Fruit fly (Drosophila melanogaster) whole organism, embryonic: ENCODE data around the gene JIL-1.

Experiments used
- CG10979 ChIP-seq: fragments of 200-800 bp; sonication (Bioruptor generic); optimal IDR thresholded peaks from 2 replicates; lab custom pipeline; 2018; ENCODE audit warnings: missing biosample characterization, mild to moderate bottlenecking, missing genetic modification characterization, moderate library complexity
- CG13287 ChIP-seq: fragments of 200-800 bp; sonication (Bioruptor generic); IDR thresholded peaks from 2 replicates; pipeline ENCODE4 v1.3.6; 2022; ENCODE audit warnings: missing biosample characterization, missing genetic modification characterization; ENCODE audit not compliant: partially characterized antibody
- CG14710 ChIP-seq: fragments of 200-800 bp; sonication (Bioruptor generic); optimal IDR thresholded peaks from 3 replicates; lab custom pipeline; 2019; ENCODE audit warnings: missing biosample characterization, mild to moderate bottlenecking, missing genetic modification characterization, moderate library complexity
- CG1529 ChIP-seq: fragments of 200-800 bp; sonication (Bioruptor generic); optimal IDR thresholded peaks from 3 replicates; lab custom pipeline; 2018; ENCODE audit warnings: missing biosample characterization, missing genetic modification characterization
- CG15601 ChIP-seq: fragments of 200-800 bp; sonication (Bioruptor generic); optimal IDR thresholded peaks from 3 replicates; lab custom pipeline; 2019; ENCODE audit warnings: missing biosample characterization, mild to moderate bottlenecking, missing genetic modification characterization, moderate library complexity
- CG17361 ChIP-seq: fragments of 200-800 bp; sonication (Bioruptor generic); IDR thresholded peaks from 3 replicates; pipeline ENCODE4 v1.3.6; 2022; ENCODE audit warnings: missing biosample characterization, missing genetic modification characterization
- CG18764 ChIP-seq: fragments of 200-800 bp; sonication (Bioruptor generic); optimal IDR thresholded peaks from 3 replicates; lab custom pipeline; 2016; ENCODE audit warnings: missing biosample characterization, missing genetic modification characterization
- CG2120 ChIP-seq: fragments of 200-800 bp; sonication (Bioruptor generic); optimal IDR thresholded peaks from 3 replicates; lab custom pipeline; 2016; ENCODE audit warnings: missing biosample characterization, missing genetic modification characterization
- CG2129 ChIP-seq: fragments of 200-800 bp; sonication (Bioruptor generic); IDR thresholded peaks from 2 replicates; pipeline ENCODE4 v1.3.6; 2022; ENCODE audit warnings: missing biosample characterization, missing genetic modification characterization; ENCODE audit not compliant: partially characterized antibody
- CG2678 ChIP-seq: fragments of 200-800 bp; sonication (Bioruptor generic); optimal IDR thresholded peaks from 3 replicates; lab custom pipeline; 2019; ENCODE audit warnings: missing biosample characterization, mild to moderate bottlenecking, missing genetic modification characterization, moderate library complexity
- CG31441 ChIP-seq: fragments of 200-800 bp; sonication (Bioruptor generic); IDR thresholded peaks from 2 replicates; pipeline ENCODE4 v1.3.6; 2022; ENCODE audit warnings: missing biosample characterization, missing genetic modification characterization
- CG3163 ChIP-seq: fragments of 200-800 bp; sonication (Bioruptor generic); optimal IDR thresholded peaks from 3 replicates; lab custom pipeline; 2016; ENCODE audit warnings: missing biosample characterization, missing genetic modification characterization
- CG33213 ChIP-seq: fragments of 200-800 bp; sonication (Bioruptor generic); optimal IDR thresholded peaks from 3 replicates; lab custom pipeline; 2016; ENCODE audit warnings: missing biosample characterization, missing genetic modification characterization
- CG34224 ChIP-seq: fragments of 200-800 bp; sonication (Bioruptor generic); IDR thresholded peaks from 3 replicates; pipeline ENCODE4 v1.3.6; 2022; ENCODE audit warnings: missing biosample characterization, missing genetic modification characterization; ENCODE audit not compliant: partially characterized antibody
- CG4282 ChIP-seq: fragments of 200-800 bp; sonication (Bioruptor generic); optimal IDR thresholded peaks from 2 replicates; lab custom pipeline; 2016; ENCODE audit warnings: missing biosample characterization, missing genetic modification characterization
- CG4328 ChIP-seq: fragments of 200-800 bp; sonication (Bioruptor generic); optimal IDR thresholded peaks from 3 replicates; lab custom pipeline; 2017; ENCODE audit warnings: missing biosample characterization, missing genetic modification reagents, missing genetic modification characterization
- CG6175 ChIP-seq: fragments of 200-800 bp; sonication (Bioruptor generic); IDR thresholded peaks from 3 replicates; pipeline ENCODE4 v1.3.6; 2022; ENCODE audit warnings: missing biosample characterization, missing genetic modification characterization
- CG6791 ChIP-seq: fragments of 200-800 bp; sonication (Bioruptor generic); IDR thresholded peaks from 3 replicates; pipeline ENCODE4 v1.3.6; 2022; ENCODE audit warnings: missing biosample characterization, missing genetic modification characterization; ENCODE audit not compliant: partially characterized antibody
- CG8765 ChIP-seq: fragments of 200-800 bp; sonication (Bioruptor generic); IDR thresholded peaks from 2 replicates; pipeline ENCODE4 v1.3.6; 2022; ENCODE audit warnings: missing biosample characterization, missing genetic modification characterization
- CG9817 ChIP-seq: fragments of 200-800 bp; sonication (Bioruptor generic); optimal IDR thresholded peaks from 2 replicates; lab custom pipeline; 2018; ENCODE audit warnings: missing biosample characterization, mild to moderate bottlenecking, missing genetic modification characterization, moderate library complexity
- CHES-1-like ChIP-seq: fragments of 200-800 bp; sonication (Bioruptor generic); optimal IDR thresholded peaks from 2 replicates; lab custom pipeline; 2016; ENCODE audit warnings: missing biosample characterization, missing genetic modification characterization
- Dek ChIP-seq: fragments of 200-800 bp; sonication (Bioruptor generic); optimal IDR thresholded peaks from 3 replicates; lab custom pipeline; 2019; ENCODE audit warnings: missing biosample characterization, mild to moderate bottlenecking, missing genetic modification characterization, moderate library complexity
- Dref ChIP-seq: fragments of 200-800 bp; sonication (Bioruptor generic); IDR thresholded peaks from 2 replicates; pipeline ENCODE4 v1.3.6; 2022; ENCODE audit warnings: missing biosample characterization, missing genetic modification characterization
- Eip74EF ChIP-seq, 2 experiments: fragments of 200-800 bp in 1 of 2; fragments of >200 bp in 1 of 2; sonication (Bioruptor generic) in 1 of 2; optimal IDR thresholded peaks; 2 replicates each; lab custom pipeline; 2017 to 2019; ENCODE audit warnings: missing biosample characterization in 2 of 2, missing genetic modification characterization in 2 of 2, mild to moderate bottlenecking in 1 of 2, moderate library complexity in 1 of 2
- Kr ChIP-seq: fragments of 200-800 bp; sonication (Bioruptor generic); optimal IDR thresholded peaks from 2 replicates; lab custom pipeline; 2017; ENCODE audit warnings: missing biosample characterization, mild to moderate bottlenecking, missing genetic modification characterization
- Nf-YC ChIP-seq: fragments of 200-800 bp; optimal IDR thresholded peaks from 3 replicates; lab custom pipeline; 2019; ENCODE audit warnings: missing biosample characterization, mild to moderate bottlenecking, missing genetic modification characterization, moderate library complexity
- Scr ChIP-seq: fragments of 200-800 bp; sonication (Bioruptor generic); IDR thresholded peaks from 2 replicates; pipeline ENCODE4 v1.3.6; 2022; ENCODE audit warnings: missing biosample characterization, missing genetic modification characterization; ENCODE audit not compliant: partially characterized antibody
- TFAM ChIP-seq: fragments of 200-800 bp; sonication (Bioruptor generic); optimal IDR thresholded peaks from 2 replicates; lab custom pipeline; 2017; ENCODE audit warnings: missing biosample characterization, missing genetic modification characterization, inconsistent platforms
- bbx ChIP-seq: fragments of 200-800 bp; sonication (Bioruptor generic); IDR thresholded peaks from 2 replicates; pipeline ENCODE4 v1.3.6; 2022; ENCODE audit warnings: missing biosample characterization, missing genetic modification characterization; ENCODE audit not compliant: partially characterized antibody
- bcd ChIP-seq: fragments of 200-800 bp; sonication (Bioruptor generic); optimal IDR thresholded peaks from 2 replicates; lab custom pipeline; 2017; ENCODE audit warnings: missing biosample characterization, mild to moderate bottlenecking, missing genetic modification characterization
- bigmax ChIP-seq: fragments of 200-800 bp; sonication (Bioruptor generic); optimal IDR thresholded peaks from 2 replicates; lab custom pipeline; 2018; ENCODE audit warnings: missing biosample characterization, mild to moderate bottlenecking, missing genetic modification characterization
- fd96Cb ChIP-seq: fragments of 200-800 bp; sonication (Bioruptor generic); optimal IDR thresholded peaks from 2 replicates; lab custom pipeline; 2018; ENCODE audit warnings: missing biosample characterization, mild to moderate bottlenecking, missing genetic modification characterization, moderate library complexity
- gsb-n ChIP-seq: fragments of 200-800 bp; sonication (Bioruptor generic); optimal IDR thresholded peaks from 3 replicates; lab custom pipeline; 2018; ENCODE audit warnings: missing biosample characterization, mild to moderate bottlenecking, missing genetic modification characterization
- ind ChIP-seq: fragments of 200-800 bp; sonication (Bioruptor generic); optimal IDR thresholded peaks from 3 replicates; lab custom pipeline; 2016; ENCODE audit warnings: missing biosample characterization, missing genetic modification characterization
- insv ChIP-seq, 2 experiments: fragments of 200-800 bp; sonication (Bioruptor generic); optimal IDR thresholded peaks; 3 replicates each; lab custom pipeline; 2016 to 2018; ENCODE audit warnings: missing biosample characterization in 2 of 2, missing genetic modification characterization in 2 of 2
- inv ChIP-seq: fragments of 200-800 bp; sonication (Bioruptor generic); IDR thresholded peaks from 2 replicates; pipeline ENCODE4 v1.3.6; 2022; ENCODE audit warnings: missing biosample characterization, missing genetic modification characterization; ENCODE audit not compliant: partially characterized antibody
- mirr ChIP-seq: fragments of 200-800 bp; sonication (Bioruptor generic); optimal IDR thresholded peaks from 3 replicates; lab custom pipeline; 2018; ENCODE audit warnings: missing biosample characterization, mild to moderate bottlenecking, missing genetic modification characterization
- oc ChIP-seq: fragments of 200-800 bp; sonication (Bioruptor generic); optimal IDR thresholded peaks from 2 replicates; lab custom pipeline; 2018; ENCODE audit warnings: missing biosample characterization, mild to moderate bottlenecking, missing genetic modification characterization, moderate library complexity
- org-1 ChIP-seq: fragments of 200-800 bp; sonication (Bioruptor generic); optimal IDR thresholded peaks from 2 replicates; lab custom pipeline; 2017; ENCODE audit warnings: missing biosample characterization, missing genetic modification characterization
- row ChIP-seq: fragments of 200-800 bp; sonication (Bioruptor generic); IDR thresholded peaks from 3 replicates; pipeline ENCODE4 v1.3.6; 2022; ENCODE audit warnings: missing biosample characterization, missing genetic modification characterization
- sc ChIP-seq, 3 experiments: fragments of >200 bp in 2 of 3; fragments of 200-800 bp in 1 of 3; sonication (Bioruptor generic) in 1 of 3; optimal IDR thresholded peaks; 2 replicates in 2 of 3; 3 replicates in 1 of 3; lab custom pipeline; 2017; ENCODE audit warnings: mild to moderate bottlenecking in 1 of 3, missing biosample characterization in 1 of 3, missing genetic modification characterization in 1 of 3, missing genetic modification reagents in 1 of 3
- shn ChIP-seq: fragments of 200-800 bp; sonication (Bioruptor generic); optimal IDR thresholded peaks from 3 replicates; lab custom pipeline; 2016; ENCODE audit warnings: missing biosample characterization, missing genetic modification characterization
- slbo ChIP-seq: fragments of 200-800 bp; sonication (Bioruptor generic); IDR thresholded peaks from 2 replicates; pipeline ENCODE4 v1.3.6; 2022; ENCODE audit warnings: missing biosample characterization, missing genetic modification characterization
- stwl ChIP-seq: fragments of 200-800 bp; sonication (Bioruptor generic); optimal IDR thresholded peaks from 3 replicates; lab custom pipeline; 2018; ENCODE audit warnings: missing biosample characterization, mild to moderate bottlenecking, missing genetic modification characterization, moderate library complexity
- tio ChIP-seq: fragments of 200-800 bp; sonication (Bioruptor generic); optimal IDR thresholded peaks from 2 replicates; lab custom pipeline; 2017; ENCODE audit warnings: missing biosample characterization, missing genetic modification characterization, inconsistent platforms
- trem ChIP-seq: fragments of 200-800 bp; optimal IDR thresholded peaks from 3 replicates; lab custom pipeline; 2019; ENCODE audit warnings: missing biosample characterization, mild to moderate bottlenecking, missing genetic modification characterization, moderate library complexity
- twi ChIP-seq: fragments of 200-800 bp; optimal IDR thresholded peaks from 2 replicates; lab custom pipeline; 2019; ENCODE audit warnings: missing biosample characterization, mild to moderate bottlenecking, missing genetic modification characterization, moderate library complexity
- zen2 ChIP-seq: fragments of 200-800 bp; sonication (Bioruptor generic); IDR thresholded peaks from 3 replicates; pipeline ENCODE4 v1.3.6; 2022; ENCODE audit warnings: missing biosample characterization, missing genetic modification characterization; ENCODE audit not compliant: partially characterized antibody

Gene JIL-1

dm6 chr3L:11047877-11048276 lies 45.1 kb downstream of the JIL-1 start (continued):
- peak; percentile 59 for TF ChIP-seq CG18764
- TF ChIP-seq CG2120 (GFP tag; lab: Kevin White, UChicago) = peak; percentile 72
- peak; percentile 72 for TF ChIP-seq CG17361 (GFP tag; lab: Robert Waterston, UW)
- peak; percentile 74 for TF ChIP-seq mirr (GFP tag; lab: Kevin White, UChicago)
- TF ChIP-seq Nf-YC = peak; percentile 42
- TF ChIP-seq CHES-1-like (GFP tag; lab: Kevin White, UChicago) = peak; percentile 30
- peak; percentile 44; the same call in 1 of the 2 replicates for TF ChIP-seq CG31441 (GFP tag; lab: Robert Waterston, UW)
- TF ChIP-seq CG6175 (GFP tag; lab: Robert Waterston, UW) = 0 out of 3 replicates have a peak, but pooled peaks have one; percentile 64
- TF ChIP-seq CG14710 = peak; percentile 31
- TF ChIP-seq Eip74EF (GFP tag; optimal IDR thresholded peaks at IDR 0.05; lab: Kevin White, UChicago) = no peak
- peak; percentile 55; the same call in 1 of the 2 replicates for TF ChIP-seq CG13287 (GFP tag; lab: Robert Waterston, UW)
- peak; percentile 74 for TF ChIP-seq bcd (GFP tag; lab: Kevin White, UChicago)
- peak; percentile 10 for TF ChIP-seq gsb-n
- peak; percentile 87 for TF ChIP-seq slbo (GFP tag; lab: Robert Waterston, UW)
- peak; percentile 89 for TF ChIP-seq CG10979 (tag; lab: Kevin White, UChicago)
- TF ChIP-seq stwl = peak; percentile 54
- TF ChIP-seq fd96Cb = peak; percentile 55
- TF ChIP-seq bigmax (GFP tag; lab: Kevin White, UChicago) = no peak
- peak; percentile 39 for TF ChIP-seq CG15601
- peak; percentile 33 for TF ChIP-seq trem (tag; lab: Kevin White, UChicago)
- peak; percentile 59 for TF ChIP-seq ind (GFP tag; lab: Kevin White, UChicago)
- peak; percentile 85 for TF ChIP-seq CG33213
- TF ChIP-seq zen2 (GFP tag; lab: Robert Waterston, UW) = no peak
- TF ChIP-seq twi = peak; percentile 53
- 0 out of 3 replicates have a peak, but pooled peaks have one; percentile 9 for TF ChIP-seq CG6791 (GFP tag; lab: Robert Waterston, UW)
- peak; percentile 65 for TF ChIP-seq CG9817 (tag; lab: Kevin White, UChicago)
- peak; percentile 15 for TF ChIP-seq org-1 (GFP tag; lab: Kevin White, UChicago)
- TF ChIP-seq Scr = no peak
- TF ChIP-seq insv (GFP tag; optimal IDR thresholded peaks at IDR 0.05; lab: Kevin White, UChicago) = peak; percentile 8 to 91
- TF ChIP-seq inv (GFP tag; lab: Robert Waterston, UW) = no peak
- peak; percentile 48 for TF ChIP-seq CG1529 (GFP tag; lab: Kevin White, UChicago)
- no peak for TF ChIP-seq Kr (GFP tag; lab: Kevin White, UChicago)
- TF ChIP-seq Dref (GFP tag; lab: Robert Waterston, UW) = no peak
- TF ChIP-seq row (GFP tag; lab: Robert Waterston, UW) = peak; percentile 33; the same call in 1 of the 3 replicates
- TF ChIP-seq CG34224 = no peak
- peak; percentile 66 for TF ChIP-seq CG4328 (GFP tag; lab: Kevin White, UChicago)
- TF ChIP-seq Dek (tag; lab: Kevin White, UChicago) = peak; percentile 48
- TF ChIP-seq tio (GFP tag; lab: Kevin White, UChicago) = peak; percentile 33
- peak; percentile 64 for TF ChIP-seq CG3163 (GFP tag; lab: Kevin White, UChicago)
- peak; percentile 78 for TF ChIP-seq shn (GFP tag; lab: Kevin White, UChicago)
- peak; percentile 40 for TF ChIP-seq CG4282
- peak; percentile 11 for TF ChIP-seq oc (tag; lab: Kevin White, UChicago)
- TF ChIP-seq sc (optimal IDR thresholded peaks at IDR 0.05; lab: Kevin White, UChicago) = no peak
- peak; percentile 63 for TF ChIP-seq sc (GFP tag; optimal IDR thresholded peaks at IDR 0.05; lab: Kevin White, UChicago)
- no peak for TF ChIP-seq bbx (GFP tag; lab: Robert Waterston, UW)
- TF ChIP-seq CG2129 (GFP tag; lab: Robert Waterston, UW) = no peak
- no peak for TF ChIP-seq TFAM (GFP tag; lab: Kevin White, UChicago)
- TF ChIP-seq CG8765 = peak; percentile 60; the same call in 1 of the 2 replicates
- peak; percentile 54 for TF ChIP-seq CG2678 (tag; lab: Kevin White, UChicago)
